Fruit fly (Drosophila melanogaster) whole organism, prepupa: ENCODE measurements around the gene CG3164.
A peak's percentile ranks its signal among the peaks of the same experiment; 100 is the strongest.

Experiments used
- CG16779 ChIP-seq: fragments of 200-800 bp; sonication (Bioruptor generic); optimal IDR thresholded peaks from 3 replicates; lab custom pipeline; 2017; ENCODE audit warnings: missing biosample characterization, mild to moderate bottlenecking, missing genetic modification characterization
- CG32006 ChIP-seq: fragments of 200-800 bp; sonication (Bioruptor generic); optimal IDR thresholded peaks from 3 replicates; lab custom pipeline; 2017; ENCODE audit warnings: missing biosample characterization, mild to moderate bottlenecking, missing genetic modification characterization
- Gug ChIP-seq: fragments of 200-800 bp; sonication (Bioruptor generic); IDR thresholded peaks from 2 replicates; pipeline ENCODE4 v1.3.6; 2022; ENCODE audit warnings: missing biosample characterization, missing genetic modification characterization
- Sox14 ChIP-seq: fragments of 200-800 bp; sonication (Bioruptor generic); optimal IDR thresholded peaks from 3 replicates; lab custom pipeline; 2016; ENCODE audit warnings: missing biosample characterization, missing genetic modification characterization
- Sox15 ChIP-seq: fragments of 200-800 bp; sonication (Bioruptor generic); optimal IDR thresholded peaks from 3 replicates; lab custom pipeline; 2016; ENCODE audit warnings: missing biosample characterization, missing genetic modification characterization
- achi ChIP-seq: fragments of 200-800 bp; sonication (Bioruptor generic); optimal IDR thresholded peaks from 3 replicates; lab custom pipeline; 2016; ENCODE audit warnings: missing biosample characterization, missing genetic modification characterization
- lz ChIP-seq: fragments of 200-800 bp; sonication (Bioruptor generic); optimal IDR thresholded peaks from 3 replicates; lab custom pipeline; 2016; ENCODE audit warnings: missing biosample characterization, missing genetic modification characterization

- TF ChIP-seq Sox15 (no peak), lz (GFP tag; lab: Kevin White, UChicago) (no peak), CG32006 (GFP tag; lab: Kevin White, UChicago) (no peak), Sox14 (GFP tag; lab: Kevin White, UChicago) (peak; percentile 100), Gug (GFP tag; lab: Robert Waterston, UW) (no peak), achi (GFP tag; lab: Kevin White, UChicago) (no peak), CG16779 (no peak)
Observed at dm6 chr2L:155994-156393, 25.4 kb upstream of the CG3164 start, which contains the start of gene CG3436.
